Worm (Caenorhabditis elegans) whole organism, midembryonic: ENCODE data around the gene mttu-1.

Experiments
- T22C8.4 ChIP-seq: fragments of 200-800 bp; sonication (Bioruptor generic); IDR thresholded peaks from 2 replicates; pipeline ENCODE4 v1.3.6; 2022; ENCODE audit warnings: missing genetic modification characterization, missing compliant biosample characterization
- cog-1 ChIP-seq: sonication (generic microtip); optimal IDR thresholded peaks from 2 replicates; lab custom pipeline; 2016; ENCODE audit warnings: missing genetic modification characterization, missing compliant biosample characterization
- flt-1 ChIP-seq: fragments of 200-800 bp; sonication (Bioruptor generic); IDR thresholded peaks from 2 replicates; pipeline ENCODE4 v1.3.6; 2022; ENCODE audit warnings: missing genetic modification characterization, missing compliant biosample characterization
- klf-2 ChIP-seq: fragments of 200-800 bp; sonication (Bioruptor generic); conservative IDR thresholded peaks from 2 replicates; pipeline ENCODE4 v1.3.6; 2022; ENCODE audit warnings: missing genetic modification reagents, missing genetic modification characterization, missing compliant biosample characterization
- med-1 ChIP-seq: sonication (generic microtip); optimal IDR thresholded peaks from 2 replicates; lab custom pipeline; 2017; ENCODE audit warnings: missing genetic modification characterization, mild to moderate bottlenecking, missing compliant biosample characterization, antibody characterized with exemption, missing genetic modification reagents; ENCODE audit not compliant: insufficient read depth
- tab-1 ChIP-seq: fragments of 200-800 bp; sonication (Bioruptor generic); IDR thresholded peaks from 2 replicates; pipeline ENCODE4 v1.3.6; 2022; ENCODE audit warnings: missing genetic modification characterization, missing compliant biosample characterization
- ztf-23 ChIP-seq: fragments of 200-800 bp; sonication (Bioruptor generic); IDR thresholded peaks from 2 replicates; pipeline ENCODE4 v1.3.6; 2022; ENCODE audit warnings: missing genetic modification reagents, missing genetic modification characterization, missing compliant biosample characterization
- ztf-29 ChIP-seq: fragments of 200-800 bp; sonication (Bioruptor generic); IDR thresholded peaks from 2 replicates; pipeline ENCODE4 v1.3.6; 2022; ENCODE audit warnings: missing genetic modification reagents, missing genetic modification characterization, missing compliant biosample characterization

DNA sequence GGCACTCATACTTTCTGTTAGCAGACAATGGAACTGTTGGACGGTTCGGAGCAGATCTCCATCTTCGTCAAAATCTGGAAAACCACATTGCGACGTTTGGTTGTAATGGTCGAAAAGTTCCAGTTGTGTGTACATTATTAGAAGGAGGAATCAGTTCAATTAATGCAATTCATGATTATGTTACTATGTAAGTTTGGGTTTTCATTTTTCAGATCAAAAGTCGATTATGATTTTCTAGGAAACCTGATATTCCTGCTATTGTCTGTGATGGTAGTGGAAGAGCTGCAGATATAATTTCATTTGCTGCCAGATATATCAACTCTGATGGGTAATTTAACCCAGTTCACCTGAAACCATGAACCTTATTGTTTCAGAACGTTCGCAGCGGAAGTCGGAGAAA lies 20.7 kb downstream of the mttu-1 start:
- TF ChIP-seq klf-2 (GFP tag; lab: Robert Waterston, UW): no peak
- TF ChIP-seq flt-1: no peak
- no peak for TF ChIP-seq tab-1 (GFP tag; lab: Robert Waterston, UW)
- TF ChIP-seq T22C8.4: no peak
- TF ChIP-seq med-1 (GFP tag; lab: Kevin White, UChicago): no peak
- TF ChIP-seq ztf-23 (GFP tag; lab: Robert Waterston, UW): no peak
- no peak for TF ChIP-seq cog-1
- no peak for TF ChIP-seq ztf-29 (GFP tag; lab: Robert Waterston, UW)
